Worm (Caenorhabditis elegans): ENCODE measurements around the gene ttr-9.

ttr-9 gene

ce11 chrIV:9506251-9506650, at the start of gene ttr-9:
Gene ttr-9, minus strand, starts transcription at chrIV:9506351.
- TF ChIP-seq dao-5 (tag; optimal IDR thresholded peaks at IDR 0.05) (no peak), W03F9.2 (tag; optimal IDR thresholded peaks at IDR 0.05) (no peak), him-1 (tag; optimal IDR thresholded peaks at IDR 0.05) (no peak)

ce11 chrIV:9545986-9546385, 39.8 kb upstream of the ttr-9 start, which contains the start of gene T05A1.5:
Gene T05A1.5, plus strand, starts transcription at chrIV:9546286.
- TF ChIP-seq dao-5 (tag; optimal IDR thresholded peaks at IDR 0.05) = no peak
- TF ChIP-seq him-1 (tag; optimal IDR thresholded peaks at IDR 0.05) = no peak
- no peak for TF ChIP-seq W03F9.2 (tag; optimal IDR thresholded peaks at IDR 0.05)

- TF ChIP-seq W03F9.2 (tag; optimal IDR thresholded peaks at IDR 0.05) (no peak), him-1 (tag; optimal IDR thresholded peaks at IDR 0.05) (no peak), dao-5 (tag; optimal IDR thresholded peaks at IDR 0.05) (no peak)
These were observed 34.2 kb upstream of the ttr-9 start, which contains the start of gene fbl-1 for ce11 chrIV:9540342-9540856. Gene fbl-1, plus strand, starts transcription at chrIV:9540806.

ce11 chrIV:9538214-9538613, 32.1 kb upstream of the ttr-9 start:
- TF ChIP-seq him-1 (tag; optimal IDR thresholded peaks at IDR 0.05) = no peak
- no peak for TF ChIP-seq dao-5 (tag; optimal IDR thresholded peaks at IDR 0.05)
- TF ChIP-seq W03F9.2 (tag; optimal IDR thresholded peaks at IDR 0.05) = no peak

ce11 chrIV:9537500-9537899, 31.3 kb upstream of the ttr-9 start:
- no peak for TF ChIP-seq dao-5 (tag; optimal IDR thresholded peaks at IDR 0.05)
- peak; percentile 13 for TF ChIP-seq W03F9.2 (tag; optimal IDR thresholded peaks at IDR 0.05)

- no peak for TF ChIP-seq him-1 (tag; optimal IDR thresholded peaks at IDR 0.05)
- TF ChIP-seq W03F9.2 (tag; optimal IDR thresholded peaks at IDR 0.05) = no peak
- TF ChIP-seq dao-5 (tag; optimal IDR thresholded peaks at IDR 0.05) = no peak
These were observed 30.0 kb upstream of the ttr-9 start for ce11 chrIV:9536124-9536523.

ce11 chrIV:9535105-9535504, 29.0 kb upstream of the ttr-9 start:
- no peak for TF ChIP-seq him-1 (tag; optimal IDR thresholded peaks at IDR 0.05)
- TF ChIP-seq W03F9.2 (tag; optimal IDR thresholded peaks at IDR 0.05) = no peak
- no peak for TF ChIP-seq dao-5 (tag; optimal IDR thresholded peaks at IDR 0.05)

- TF ChIP-seq dao-5 (tag; optimal IDR thresholded peaks at IDR 0.05) (no peak), W03F9.2 (tag; optimal IDR thresholded peaks at IDR 0.05) (no peak), him-1 (tag; optimal IDR thresholded peaks at IDR 0.05) (no peak)
These were observed 28.2 kb upstream of the ttr-9 start for ce11 chrIV:9534342-9534741.

ce11 chrIV:9533071-9533470, 26.9 kb upstream of the ttr-9 start, which contains the start of gene F56H11.2:
Gene F56H11.2, minus strand, starts transcription at chrIV:9533171.
- TF ChIP-seq W03F9.2 (tag; optimal IDR thresholded peaks at IDR 0.05) (no peak), him-1 (tag; optimal IDR thresholded peaks at IDR 0.05) (no peak), dao-5 (tag; optimal IDR thresholded peaks at IDR 0.05) (no peak)

- TF ChIP-seq dao-5 (tag; optimal IDR thresholded peaks at IDR 0.05) (no peak), W03F9.2 (tag; optimal IDR thresholded peaks at IDR 0.05) (no peak), him-1 (tag; optimal IDR thresholded peaks at IDR 0.05) (no peak)
These were observed 24.6 kb upstream of the ttr-9 start for ce11 chrIV:9530768-9531167.

ce11 chrIV:9529647-9530046, 23.5 kb upstream of the ttr-9 start, which contains the start of gene elo-7:
Gene elo-7, plus strand, starts transcription at chrIV:9529947.
- TF ChIP-seq dao-5 (tag; optimal IDR thresholded peaks at IDR 0.05) (no peak), W03F9.2 (tag; optimal IDR thresholded peaks at IDR 0.05) (no peak), him-1 (tag; optimal IDR thresholded peaks at IDR 0.05) (no peak)

ce11 chrIV:9527002-9527401, 20.9 kb upstream of the ttr-9 start:
- no peak for TF ChIP-seq W03F9.2 (tag; optimal IDR thresholded peaks at IDR 0.05)
- no peak for TF ChIP-seq him-1 (tag; optimal IDR thresholded peaks at IDR 0.05)
- no peak for TF ChIP-seq dao-5 (tag; optimal IDR thresholded peaks at IDR 0.05)

ce11 chrIV:9525682-9526416, 19.7 kb upstream of the ttr-9 start, which contains the start of gene elo-1:
Gene elo-1, plus strand, starts transcription at chrIV:9526366.
- TF ChIP-seq dao-5 (tag; optimal IDR thresholded peaks at IDR 0.05) (no peak), W03F9.2 (tag; optimal IDR thresholded peaks at IDR 0.05) (no peak)

ce11 chrIV:9524849-9525460, 18.8 kb upstream of the ttr-9 start, which contains the start of gene ndua-5:
Gene ndua-5, minus strand, starts transcription at chrIV:9524899.
- TF ChIP-seq dao-5 (tag; optimal IDR thresholded peaks at IDR 0.05) = no peak
- no peak for TF ChIP-seq him-1 (tag; optimal IDR thresholded peaks at IDR 0.05)
- no peak for TF ChIP-seq W03F9.2 (tag; optimal IDR thresholded peaks at IDR 0.05)

Measured in whole organism, L4/young adult.